Worm (Caenorhabditis elegans) whole organism, late embryonic: Measurements from ENCODE around the gene srh-231.
"Not testable (repeated sequence)": the region's sequence is repeated elsewhere in the genome, so short reads cannot be mapped to it uniquely, and the experiment has no call there.

Experiments used
- Y22D7AL.16 ChIP-seq: sonication (generic microtip); optimal IDR thresholded peaks from 2 replicates; lab custom pipeline; 2016; ENCODE audit warnings: missing genetic modification characterization, missing compliant biosample characterization
- ama-1 ChIP-seq: fragments of 150-350 bp; optimal IDR thresholded peaks from 2 replicates; lab custom pipeline; 2014
- ceh-2 ChIP-seq: sonication (generic microtip); optimal IDR thresholded peaks from 2 replicates; lab custom pipeline; 2016; ENCODE audit warnings: missing genotype, missing genetic modification characterization, missing compliant biosample characterization
- dve-1 ChIP-seq: sonication (generic microtip); optimal IDR thresholded peaks from 2 replicates; lab custom pipeline; 2017; ENCODE audit warnings: antibody characterized with exemption, mild to moderate bottlenecking, missing genetic modification characterization, missing compliant biosample characterization
- fkh-6 ChIP-seq: sonication (generic microtip); optimal IDR thresholded peaks from 2 replicates; lab custom pipeline; 2016; ENCODE audit warnings: missing genetic modification characterization, missing compliant biosample characterization
- nhr-11 ChIP-seq: fragments of 150-350 bp; optimal IDR thresholded peaks from 2 replicates; lab custom pipeline; 2014; ENCODE audit warnings: missing biosample characterization, missing genetic modification characterization
- nhr-232 ChIP-seq: sonication (generic microtip); optimal IDR thresholded peaks from 2 replicates; lab custom pipeline; 2016; ENCODE audit warnings: missing genetic modification characterization, missing compliant biosample characterization
- pha-4 ChIP-seq: fragments of 150-350 bp; optimal IDR thresholded peaks from 2 replicates; lab custom pipeline; 2018; ENCODE audit warnings: missing biosample characterization, missing genetic modification reagents, missing genetic modification characterization
- tbx-2 ChIP-seq: sonication (generic microtip); optimal IDR thresholded peaks from 2 replicates; lab custom pipeline; 2016; ENCODE audit warnings: missing genetic modification characterization, missing compliant biosample characterization
- tbx-7 ChIP-seq: sonication (generic microtip); optimal IDR thresholded peaks from 2 replicates; lab custom pipeline; 2016; ENCODE audit warnings: missing genotype, missing genetic modification characterization, missing compliant biosample characterization
- unc-86 ChIP-seq: sonication (generic microtip); optimal IDR thresholded peaks from 2 replicates; lab custom pipeline; 2016; ENCODE audit warnings: missing genetic modification characterization, missing compliant biosample characterization

DNA sequence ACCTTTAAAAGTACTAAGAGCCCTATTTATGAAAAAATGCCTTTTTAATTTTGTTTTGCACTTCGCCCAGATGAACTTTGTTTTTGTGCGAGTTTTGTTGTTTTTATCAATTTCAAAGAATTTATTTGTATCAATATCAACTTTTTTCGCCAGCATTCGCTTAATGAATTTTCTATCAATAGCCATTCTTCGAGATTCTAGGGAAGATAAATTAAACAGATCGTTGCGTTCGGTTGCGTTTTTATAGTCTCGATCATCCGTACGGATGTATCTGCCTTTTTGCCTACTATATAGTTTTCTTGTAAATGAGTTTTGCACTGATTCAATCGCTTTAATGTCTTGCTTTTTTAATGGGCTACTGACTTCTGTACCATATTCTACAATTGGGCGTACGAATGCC, 6.5 kb downstream of the srh-231 start, which contains the start of gene nhr-147:
- not testable (repeated sequence) for TF ChIP-seq nhr-11 (tag; lab: Kevin White, UChicago); Y22D7AL.16 (tag; lab: Kevin White, UChicago); ama-1 (lab: Kevin White, UChicago); ceh-2 (tag; lab: Kevin White, UChicago); fkh-6 (tag; lab: Kevin White, UChicago); tbx-7 (tag; lab: Kevin White, UChicago); nhr-232 (tag; lab: Kevin White, UChicago); pha-4; dve-1 (tag; lab: Kevin White, UChicago); unc-86 (tag; lab: Kevin White, UChicago); tbx-2
